Fruit fly (Drosophila melanogaster) whole organism, embryonic: Measurements from ENCODE around the gene CG14965.

ENCODE experiments used
- Aef1 ChIP-seq: fragments of 200-800 bp; sonication (Bioruptor generic); IDR thresholded peaks from 3 replicates; pipeline ENCODE4 v1.3.6; 2022; ENCODE audit warnings: missing biosample characterization, missing genetic modification characterization
- CG11696 ChIP-seq: fragments of 200-800 bp; sonication (Bioruptor generic); IDR thresholded peaks from 2 replicates; pipeline ENCODE4 v1.3.6; 2022; ENCODE audit warnings: missing biosample characterization, missing genetic modification characterization
- CG12236 ChIP-seq: fragments of 200-800 bp; sonication (Bioruptor generic); optimal IDR thresholded peaks from 2 replicates; lab custom pipeline; 2016; ENCODE audit warnings: missing biosample characterization, missing genetic modification characterization
- CG13424 ChIP-seq: fragments of 200-800 bp; sonication (Bioruptor generic); optimal IDR thresholded peaks from 2 replicates; lab custom pipeline; 2019; ENCODE audit warnings: missing biosample characterization, mild to moderate bottlenecking, missing genetic modification characterization, moderate library complexity
- CG14050 ChIP-seq: fragments of 200-800 bp; sonication (Bioruptor generic); IDR thresholded peaks from 3 replicates; pipeline ENCODE4 v1.3.6; 2022; ENCODE audit warnings: missing biosample characterization, missing genetic modification characterization
- CG16815 ChIP-seq: fragments of 200-800 bp; sonication (Bioruptor generic); optimal IDR thresholded peaks from 3 replicates; lab custom pipeline; 2017; ENCODE audit warnings: missing biosample characterization, mild to moderate bottlenecking, missing genetic modification characterization
- CG17912 ChIP-seq: fragments of 200-800 bp; sonication (Bioruptor generic); optimal IDR thresholded peaks from 2 replicates; lab custom pipeline; 2018; ENCODE audit warnings: missing biosample characterization, mild to moderate bottlenecking, missing genetic modification characterization
- CG18476 ChIP-seq: fragments of 200-800 bp; sonication (Bioruptor generic); optimal IDR thresholded peaks from 2 replicates; lab custom pipeline; 2016; ENCODE audit warnings: missing biosample characterization, mild to moderate bottlenecking, missing genetic modification characterization
- CG3281 ChIP-seq: fragments of 200-800 bp; sonication (Bioruptor generic); optimal IDR thresholded peaks from 3 replicates; lab custom pipeline; 2017; ENCODE audit warnings: missing biosample characterization, mild to moderate bottlenecking, missing genetic modification characterization
- CG42726 ChIP-seq: fragments of 200-800 bp; sonication (Bioruptor generic); IDR thresholded peaks from 2 replicates; pipeline ENCODE4 v1.3.6; 2022; ENCODE audit warnings: missing biosample characterization, missing genetic modification characterization; ENCODE audit not compliant: partially characterized antibody
- CG4282 ChIP-seq: fragments of 200-800 bp; sonication (Bioruptor generic); optimal IDR thresholded peaks from 2 replicates; lab custom pipeline; 2016; ENCODE audit warnings: missing biosample characterization, missing genetic modification characterization
- CG5245 ChIP-seq: fragments of 200-800 bp; sonication (Bioruptor generic); optimal IDR thresholded peaks from 3 replicates; lab custom pipeline; 2016; ENCODE audit warnings: missing biosample characterization, missing genetic modification characterization
- CG7556 ChIP-seq: fragments of 200-800 bp; sonication (Bioruptor generic); optimal IDR thresholded peaks from 2 replicates; lab custom pipeline; 2017; ENCODE audit warnings: missing biosample characterization, mild to moderate bottlenecking, missing genetic modification characterization
- CG7786 ChIP-seq: fragments of 200-800 bp; sonication (Bioruptor generic); optimal IDR thresholded peaks from 2 replicates; lab custom pipeline; 2016; ENCODE audit warnings: missing biosample characterization, missing genetic modification characterization
- CG7928 ChIP-seq: fragments of 200-800 bp; sonication (Bioruptor generic); optimal IDR thresholded peaks from 2 replicates; lab custom pipeline; 2017; ENCODE audit warnings: missing biosample characterization, mild to moderate bottlenecking, missing genetic modification characterization
- Deaf1 ChIP-seq: fragments of 200-800 bp; optimal IDR thresholded peaks from 3 replicates; lab custom pipeline; 2019; ENCODE audit warnings: missing biosample characterization, mild to moderate bottlenecking, missing genetic modification characterization, moderate library complexity
- Fer1 ChIP-seq: fragments of 200-800 bp; sonication (Bioruptor generic); optimal IDR thresholded peaks from 2 replicates; lab custom pipeline; 2017; ENCODE audit warnings: missing biosample characterization, mild to moderate bottlenecking, missing genetic modification characterization
- GATAe ChIP-seq: fragments of 200-800 bp; sonication (Bioruptor generic); conservative IDR thresholded peaks from 2 replicates; pipeline ENCODE4 v1.3.6; 2022; ENCODE audit warnings: missing biosample characterization, missing genetic modification characterization
- Gug ChIP-seq: fragments of 200-800 bp; sonication (Bioruptor generic); IDR thresholded peaks from 4 replicates; pipeline ENCODE4 v1.3.6; 2022; ENCODE audit warnings: missing biosample characterization, missing genetic modification characterization
- HLH4C ChIP-seq: fragments of 200-800 bp; sonication (Bioruptor generic); IDR thresholded peaks from 3 replicates; pipeline ENCODE4 v1.3.6; 2022; ENCODE audit warnings: missing biosample characterization, missing genetic modification characterization; ENCODE audit not compliant: partially characterized antibody
- HmgZ ChIP-seq: fragments of 200-800 bp; sonication (Bioruptor generic); optimal IDR thresholded peaks from 2 replicates; lab custom pipeline; 2018; ENCODE audit warnings: missing biosample characterization, mild to moderate bottlenecking, missing genetic modification characterization
- Hmr ChIP-seq: fragments of 200-800 bp; sonication (Bioruptor generic); optimal IDR thresholded peaks from 3 replicates; lab custom pipeline; 2017; ENCODE audit warnings: mild to moderate bottlenecking, missing biosample characterization, missing genetic modification reagents, missing genetic modification characterization
- Kr ChIP-seq: fragments of 200-800 bp; sonication (Bioruptor generic); optimal IDR thresholded peaks from 2 replicates; lab custom pipeline; 2017; ENCODE audit warnings: missing biosample characterization, mild to moderate bottlenecking, missing genetic modification characterization
- Lhr ChIP-seq: fragments of 200-800 bp; sonication (Bioruptor generic); optimal IDR thresholded peaks from 3 replicates; lab custom pipeline; 2017; ENCODE audit warnings: mild to moderate bottlenecking, missing biosample characterization, missing genetic modification reagents, missing genetic modification characterization
- Optix ChIP-seq: fragments of 200-800 bp; sonication (Bioruptor generic); IDR thresholded peaks from 3 replicates; pipeline ENCODE4 v1.3.6; 2022; ENCODE audit warnings: missing biosample characterization, missing genetic modification characterization
- Ptx1 ChIP-seq: fragments of 200-800 bp; sonication (Bioruptor generic); IDR thresholded peaks from 2 replicates; pipeline ENCODE4 v1.3.6; 2022; ENCODE audit warnings: missing biosample characterization, missing genetic modification characterization
- Rfx ChIP-seq: fragments of 200-800 bp; sonication (Bioruptor generic); IDR thresholded peaks from 2 replicates; pipeline ENCODE4 v1.3.6; 2022; ENCODE audit warnings: missing biosample characterization, missing genetic modification characterization
- Sry-δ ChIP-seq: fragments of 200-800 bp; sonication (Bioruptor generic); optimal IDR thresholded peaks from 2 replicates; lab custom pipeline; 2016; ENCODE audit warnings: missing biosample characterization, missing genetic modification characterization
- cg ChIP-seq: fragments of 200-800 bp; sonication (Bioruptor generic); optimal IDR thresholded peaks from 3 replicates; lab custom pipeline; 2019; ENCODE audit warnings: missing biosample characterization, mild to moderate bottlenecking, missing genetic modification characterization, moderate library complexity
- chinmo ChIP-seq: fragments of 200-800 bp; sonication (Bioruptor generic); IDR thresholded peaks from 4 replicates; pipeline ENCODE4 v1.3.6; 2022; ENCODE audit warnings: missing biosample characterization, missing genetic modification characterization; ENCODE audit not compliant: partially characterized antibody
- ci ChIP-seq: fragments of 200-800 bp; sonication (Bioruptor generic); IDR thresholded peaks from 3 replicates; pipeline ENCODE4 v1.3.6; 2022; ENCODE audit warnings: missing biosample characterization, missing genetic modification characterization
- dimm ChIP-seq: fragments of 200-800 bp; sonication (Bioruptor generic); IDR thresholded peaks from 2 replicates; pipeline ENCODE4 v1.3.6; 2022; ENCODE audit warnings: missing biosample characterization, missing genetic modification characterization
- gfzf ChIP-seq: fragments of 200-800 bp; sonication (Bioruptor generic); optimal IDR thresholded peaks from 2 replicates; lab custom pipeline; 2016; ENCODE audit warnings: missing biosample characterization, mild to moderate bottlenecking, missing genetic modification characterization, moderate library complexity
- grau ChIP-seq: fragments of 200-800 bp; optimal IDR thresholded peaks from 3 replicates; lab custom pipeline; 2019; ENCODE audit warnings: missing biosample characterization, mild to moderate bottlenecking, missing genetic modification characterization, moderate library complexity
- hth ChIP-seq: fragments of >200 bp; optimal IDR thresholded peaks from 2 replicates; lab custom pipeline; 2017; ENCODE audit warnings: inconsistent platforms
- lov ChIP-seq, 2 experiments: fragments of 200-800 bp in 1 of 2; fragments of >200 bp in 1 of 2; sonication (Bioruptor generic) in 1 of 2; IDR thresholded peaks in 1 of 2; optimal IDR thresholded peaks in 1 of 2; 2 replicates in 1 of 2; 3 replicates in 1 of 2; pipeline versions ENCODE4 v1.3.6 to Lab custom; 2017 to 2022; ENCODE audit warnings: missing biosample characterization in 1 of 2, missing genetic modification characterization in 1 of 2
- nerfin-1 ChIP-seq: fragments of 200-800 bp; sonication (Bioruptor generic); optimal IDR thresholded peaks from 3 replicates; lab custom pipeline; 2019; ENCODE audit warnings: missing biosample characterization, mild to moderate bottlenecking, missing genetic modification characterization, moderate library complexity
- otp ChIP-seq: fragments of 200-800 bp; sonication (Bioruptor generic); IDR thresholded peaks from 3 replicates; pipeline ENCODE4, ENCODE4 v1.3.6; 2022; ENCODE audit warnings: missing biosample characterization, missing genetic modification characterization
- pho ChIP-seq: fragments of 200-800 bp; sonication (Bioruptor generic); optimal IDR thresholded peaks from 2 replicates; lab custom pipeline; 2016; ENCODE audit warnings: missing biosample characterization, missing genetic modification characterization
- pnt ChIP-seq: fragments of 200-800 bp; sonication (Bioruptor generic); optimal IDR thresholded peaks from 3 replicates; lab custom pipeline; 2016; ENCODE audit warnings: missing biosample characterization, missing genetic modification characterization
- prd ChIP-seq, 3 experiments: fragments of >200 bp in 2 of 3; fragments of 200-800 bp in 1 of 3; sonication (Bioruptor generic) in 1 of 3; optimal IDR thresholded peaks in 2 of 3; IDR thresholded peaks in 1 of 3; 2 replicates in 2 of 3; 3 replicates in 1 of 3; pipeline versions ENCODE4 v1.3.6 to Lab custom; 2017 to 2022; ENCODE audit warnings: missing biosample characterization in 1 of 3, missing genetic modification characterization in 1 of 3
- rib ChIP-seq: fragments of 200-800 bp; sonication (Bioruptor generic); IDR thresholded peaks from 2 replicates; pipeline ENCODE4 v1.3.6; 2022; ENCODE audit warnings: missing biosample characterization, missing genetic modification characterization
- slbo ChIP-seq: fragments of 200-800 bp; sonication (Bioruptor generic); IDR thresholded peaks from 2 replicates; pipeline ENCODE4 v1.3.6; 2022; ENCODE audit warnings: missing biosample characterization, missing genetic modification characterization
- toy ChIP-seq: fragments of 200-800 bp; sonication (Bioruptor generic); IDR thresholded peaks from 2 replicates; pipeline ENCODE4 v1.3.6; 2022; ENCODE audit warnings: missing biosample characterization, missing genetic modification characterization
- trh ChIP-seq: fragments of 200-800 bp; sonication (Bioruptor generic); optimal IDR thresholded peaks from 2 replicates; lab custom pipeline; 2016; ENCODE audit warnings: missing biosample characterization, missing genetic modification characterization
- vvl ChIP-seq: fragments of 200-800 bp; sonication (Bioruptor generic); IDR thresholded peaks from 2 replicates; pipeline ENCODE4 v1.3.6; 2022; ENCODE audit warnings: missing biosample characterization, missing genetic modification characterization
- zfh1 ChIP-seq: fragments of 200-800 bp; sonication (Bioruptor generic); IDR thresholded peaks from 3 replicates; pipeline ENCODE4 v1.3.6; 2022; ENCODE audit warnings: missing biosample characterization, missing genetic modification characterization

CG14965 gene

DNA sequence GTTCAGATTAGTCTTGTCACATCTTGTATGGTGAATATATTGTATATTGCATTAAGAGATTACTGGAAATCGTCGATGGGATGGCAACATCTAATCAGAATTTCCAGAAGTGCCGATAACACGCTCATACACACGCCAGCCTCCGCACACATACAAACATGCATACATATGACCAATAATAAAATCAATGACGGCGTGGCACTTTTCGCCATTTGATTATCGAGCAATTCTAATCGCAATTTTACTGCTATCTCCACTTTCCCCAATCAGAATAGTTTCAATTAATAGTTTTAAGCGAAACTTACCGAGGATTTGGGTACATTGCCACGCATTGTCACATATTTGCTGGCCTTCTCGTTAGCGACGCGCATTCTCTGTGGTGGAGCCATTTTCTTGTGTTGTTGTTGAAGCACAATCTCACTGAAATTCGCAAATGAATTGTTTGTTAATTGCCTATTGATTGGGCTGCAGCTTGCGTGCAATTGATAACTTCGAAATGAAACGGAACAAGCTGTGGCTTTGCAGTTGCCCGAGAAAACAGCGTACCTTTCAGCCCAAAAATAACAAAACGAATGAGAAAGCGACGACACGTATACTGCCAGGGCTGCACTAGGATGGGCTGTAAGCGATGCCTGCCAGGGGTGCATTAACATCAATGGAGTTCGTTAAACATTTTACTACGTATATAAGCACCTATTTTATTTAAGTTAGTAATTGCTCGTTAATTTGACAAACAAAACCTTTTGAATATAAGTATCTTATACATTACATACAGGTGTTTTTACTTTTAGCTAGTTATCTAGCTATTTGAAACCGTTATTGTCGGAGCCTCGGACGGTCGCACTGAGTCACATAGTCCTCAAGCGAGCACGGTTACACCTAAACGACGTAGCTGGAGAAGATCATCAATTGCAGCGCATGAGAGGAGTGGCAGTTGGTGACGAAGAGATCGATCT is 6.4 kb upstream of the CG14965 start, which contains the start of the genes CG32276 and gry (continued):
- TF ChIP-seq Deaf1: no peak
- no peak for TF ChIP-seq GATAe (GFP tag; lab: Robert Waterston, UW)
- TF ChIP-seq pnt: peak; percentile 61
- TF ChIP-seq CG17912 (GFP tag; lab: Kevin White, UChicago): peak; percentile 7
- peak; percentile 54; the same call in 1 of the 3 replicates for TF ChIP-seq otp (GFP tag; lab: Robert Waterston, UW)
- peak; percentile 66; the same call in 2 of the 3 replicates for TF ChIP-seq ci (GFP tag; lab: Robert Waterston, UW)
- TF ChIP-seq grau (tag; lab: Kevin White, UChicago): no peak
- TF ChIP-seq hth (lab: Kevin White, UChicago): no peak
- TF ChIP-seq Fer1: peak; percentile 77
- TF ChIP-seq toy: peak; percentile 40; the same call in 1 of the 2 replicates
- no peak for TF ChIP-seq lov (optimal IDR thresholded peaks at IDR 0.05; lab: Kevin White, UChicago)
- TF ChIP-seq lov (GFP tag; IDR thresholded peaks at IDR 0.05; lab: Robert Waterston, UW): peak; percentile 61; the same call in 1 of the 3 replicates
- peak; percentile 86 for TF ChIP-seq slbo (GFP tag; lab: Robert Waterston, UW)
- no peak for TF ChIP-seq rib
- TF ChIP-seq CG12236: peak; percentile 41
- peak; percentile 77 for TF ChIP-seq Rfx (GFP tag; lab: Robert Waterston, UW)
- TF ChIP-seq CG7928 (GFP tag; lab: Kevin White, UChicago): peak; percentile 99
- TF ChIP-seq CG13424 (tag; lab: Kevin White, UChicago): peak; percentile 84
- no peak for TF ChIP-seq Kr (GFP tag; lab: Kevin White, UChicago)
- peak; percentile 71 for TF ChIP-seq CG7786 (GFP tag; lab: Kevin White, UChicago)
- peak; percentile 83 for TF ChIP-seq CG3281 (GFP tag; lab: Kevin White, UChicago)
- TF ChIP-seq CG5245 (GFP tag; lab: Kevin White, UChicago): peak; percentile 70
- TF ChIP-seq gfzf: peak; percentile 94
- TF ChIP-seq Hmr (GFP tag; lab: Kevin White, UChicago): peak; percentile 76
- no peak for TF ChIP-seq prd (optimal IDR thresholded peaks at IDR 0.05; lab: Kevin White, UChicago)
- peak; percentile 82 for TF ChIP-seq prd (GFP tag; IDR thresholded peaks at IDR 0.05; lab: Robert Waterston, UW)
- peak; percentile 60; the same call in 2 of the 3 replicates for TF ChIP-seq Optix (GFP tag; lab: Robert Waterston, UW)
- peak; percentile 67; the same call in 2 of the 3 replicates for TF ChIP-seq zfh1 (GFP tag; lab: Robert Waterston, UW)
- peak; percentile 71 for TF ChIP-seq CG18476
- TF ChIP-seq vvl (GFP tag; lab: Robert Waterston, UW): peak; percentile 82
- TF ChIP-seq Gug (GFP tag; lab: Robert Waterston, UW): peak; percentile 68; the same call in 2 of the 4 replicates
- TF ChIP-seq Aef1 (GFP tag; lab: Robert Waterston, UW): peak; percentile 70
- TF ChIP-seq CG11696 (GFP tag; lab: Robert Waterston, UW): no peak
- peak; percentile 63 for TF ChIP-seq trh (GFP tag; lab: Kevin White, UChicago)
- TF ChIP-seq HLH4C (GFP tag; lab: Robert Waterston, UW): no peak; the same call in 2 of the 3 replicates
- peak; percentile 77 for TF ChIP-seq Sry-δ
- TF ChIP-seq CG7556 (GFP tag; lab: Kevin White, UChicago): peak; percentile 60
- TF ChIP-seq pho (GFP tag; lab: Kevin White, UChicago): peak; percentile 79
- 0 out of 4 replicates have a peak, but pooled peaks have one; percentile 54 for TF ChIP-seq chinmo (GFP tag; lab: Robert Waterston, UW)
- peak; percentile 23; the same call in 1 of the 3 replicates for TF ChIP-seq CG14050 (GFP tag; lab: Robert Waterston, UW)
- peak; percentile 47 for TF ChIP-seq CG16815 (GFP tag; lab: Kevin White, UChicago)
- no peak for TF ChIP-seq CG42726
- peak; percentile 53 for TF ChIP-seq nerfin-1 (tag; lab: Kevin White, UChicago)
- TF ChIP-seq cg (GFP tag; lab: Kevin White, UChicago): peak; percentile 73
- TF ChIP-seq Lhr (GFP tag; lab: Kevin White, UChicago): peak; percentile 75
- peak; percentile 77 for TF ChIP-seq Ptx1 (GFP tag; lab: Robert Waterston, UW)
- TF ChIP-seq dimm (GFP tag; lab: Robert Waterston, UW): no peak
- peak; percentile 67 for TF ChIP-seq CG4282
- TF ChIP-seq HmgZ (tag; lab: Kevin White, UChicago): peak; percentile 93
